Worm (Caenorhabditis elegans) whole organism, L1 larva: ENCODE results near the gene clec-146.

Experiments
- ces-1 ChIP-seq: fragments of 150-350 bp; optimal IDR thresholded peaks from 2 replicates; lab custom pipeline; 2014; ENCODE audit warnings: missing biosample characterization, missing genetic modification reagents, missing genetic modification characterization
- rnt-1 ChIP-seq: sonication (generic microtip); optimal IDR thresholded peaks from 2 replicates; lab custom pipeline; 2016; ENCODE audit warnings: mild to moderate bottlenecking, missing genetic modification characterization, moderate library complexity, missing compliant biosample characterization
- unc-130 ChIP-seq: fragments of 150-350 bp; optimal IDR thresholded peaks from 2 replicates; lab custom pipeline; 2017; ENCODE audit warnings: missing biosample characterization, missing genetic modification characterization, inconsistent platforms

- TF ChIP-seq ces-1 (GFP tag; lab: Kevin White, UChicago) (no peak), rnt-1 (tag; lab: Kevin White, UChicago) (no peak), unc-130 (tag; lab: Kevin White, UChicago) (no peak)
Measured at ce11 chrII:13574395-13574794, 19.2 kb downstream of the clec-146 start.
